Fruit fly (Drosophila melanogaster) whole organism, embryonic: Measurements from ENCODE around the gene Atg2.
A peak's percentile ranks its signal among the peaks of the same experiment; 100 is the strongest.

Source experiments
- ATbp ChIP-seq: fragments of 200-800 bp; sonication (Bioruptor generic); optimal IDR thresholded peaks from 2 replicates; lab custom pipeline; 2017; ENCODE audit warnings: missing biosample characterization, mild to moderate bottlenecking, missing genetic modification characterization, missing genetic modification reagents
- Adf1 ChIP-seq: fragments of 200-800 bp; sonication (Bioruptor generic); IDR thresholded peaks from 2 replicates; pipeline ENCODE4 v1.3.6; 2022; ENCODE audit warnings: missing biosample characterization, missing genetic modification characterization
- CG10366 ChIP-seq: fragments of 200-800 bp; sonication (Bioruptor generic); IDR thresholded peaks from 2 replicates; pipeline ENCODE4 v1.3.6; 2022; ENCODE audit warnings: missing biosample characterization, missing genetic modification characterization
- CG10654 ChIP-seq: fragments of 200-800 bp; sonication (Bioruptor generic); optimal IDR thresholded peaks from 2 replicates; lab custom pipeline; 2016; ENCODE audit warnings: missing biosample characterization, missing genetic modification characterization
- CG10959 ChIP-seq: fragments of 200-800 bp; sonication (Bioruptor generic); IDR thresholded peaks from 2 replicates; pipeline ENCODE4 v1.3.6; 2022; ENCODE audit warnings: missing biosample characterization, missing genetic modification characterization
- CG12744 ChIP-seq: fragments of 200-800 bp; sonication (Bioruptor generic); optimal IDR thresholded peaks from 2 replicates; lab custom pipeline; 2016; ENCODE audit warnings: missing biosample characterization, missing genetic modification characterization
- CG12769 ChIP-seq: fragments of 200-800 bp; sonication (Bioruptor generic); optimal IDR thresholded peaks from 2 replicates; lab custom pipeline; 2019; ENCODE audit warnings: missing biosample characterization, mild to moderate bottlenecking, missing genetic modification characterization, moderate library complexity
- CG14014 ChIP-seq: fragments of 200-800 bp; sonication (Bioruptor generic); IDR thresholded peaks from 2 replicates; pipeline ENCODE4 v1.3.6; 2022; ENCODE audit warnings: missing biosample characterization, missing genetic modification characterization
- CG14860 ChIP-seq: fragments of 200-800 bp; sonication (Bioruptor generic); IDR thresholded peaks from 3 replicates; pipeline ENCODE4 v1.3.6; 2022; ENCODE audit warnings: missing biosample characterization, missing genetic modification characterization; ENCODE audit not compliant: partially characterized antibody
- CG1602 ChIP-seq: fragments of 200-800 bp; sonication (Bioruptor generic); optimal IDR thresholded peaks from 3 replicates; lab custom pipeline; 2016; ENCODE audit warnings: missing biosample characterization, missing genetic modification characterization
- CG16815 ChIP-seq: fragments of 200-800 bp; sonication (Bioruptor generic); optimal IDR thresholded peaks from 3 replicates; lab custom pipeline; 2017; ENCODE audit warnings: missing biosample characterization, mild to moderate bottlenecking, missing genetic modification characterization
- CG17361 ChIP-seq: fragments of 200-800 bp; sonication (Bioruptor generic); IDR thresholded peaks from 3 replicates; pipeline ENCODE4 v1.3.6; 2022; ENCODE audit warnings: missing biosample characterization, missing genetic modification characterization
- CG1792 ChIP-seq: fragments of 200-800 bp; sonication (Bioruptor generic); optimal IDR thresholded peaks from 2 replicates; lab custom pipeline; 2016; ENCODE audit warnings: missing biosample characterization, missing genetic modification characterization
- CG18476 ChIP-seq: fragments of 200-800 bp; sonication (Bioruptor generic); optimal IDR thresholded peaks from 2 replicates; lab custom pipeline; 2016; ENCODE audit warnings: missing biosample characterization, mild to moderate bottlenecking, missing genetic modification characterization
- CG34422 ChIP-seq: fragments of 200-800 bp; sonication (Bioruptor generic); IDR thresholded peaks from 3 replicates; pipeline ENCODE4 v1.3.6; 2022; ENCODE audit warnings: missing biosample characterization, missing genetic modification characterization
- CG3995 ChIP-seq: fragments of 200-800 bp; sonication (Bioruptor generic); optimal IDR thresholded peaks from 3 replicates; lab custom pipeline; 2016; ENCODE audit warnings: missing biosample characterization, missing genetic modification characterization
- CG7357 ChIP-seq: fragments of 200-800 bp; sonication (Bioruptor generic); IDR thresholded peaks from 3 replicates; pipeline ENCODE4 v1.3.6; 2022; ENCODE audit warnings: missing biosample characterization, missing genetic modification characterization
- CrebB ChIP-seq: fragments of 200-800 bp; sonication (Bioruptor generic); optimal IDR thresholded peaks from 3 replicates; lab custom pipeline; 2018; ENCODE audit warnings: missing biosample characterization, mild to moderate bottlenecking, missing genetic modification characterization
- Dp ChIP-seq: fragments of 200-800 bp; sonication (Bioruptor generic); optimal IDR thresholded peaks from 2 replicates; lab custom pipeline; 2018; ENCODE audit warnings: missing biosample characterization, mild to moderate bottlenecking, missing genetic modification characterization, moderate library complexity
- ERR ChIP-seq: fragments of 200-800 bp; sonication (Bioruptor generic); optimal IDR thresholded peaks from 2 replicates; lab custom pipeline; 2016; ENCODE audit warnings: missing biosample characterization, missing genetic modification characterization
- Hr39 ChIP-seq: fragments of >200 bp; optimal IDR thresholded peaks from 2 replicates; lab custom pipeline; 2017
- Jarid2 ChIP-seq: fragments of 200-800 bp; sonication (Bioruptor generic); optimal IDR thresholded peaks from 3 replicates; lab custom pipeline; 2017; ENCODE audit warnings: mild to moderate bottlenecking, missing biosample characterization, missing genetic modification reagents, missing genetic modification characterization
- Kr ChIP-seq: fragments of 200-800 bp; sonication (Bioruptor generic); optimal IDR thresholded peaks from 2 replicates; lab custom pipeline; 2017; ENCODE audit warnings: missing biosample characterization, mild to moderate bottlenecking, missing genetic modification characterization
- Myb ChIP-seq: fragments of 200-800 bp; sonication (Bioruptor generic); optimal IDR thresholded peaks from 2 replicates; lab custom pipeline; 2016; ENCODE audit warnings: missing biosample characterization, missing genetic modification characterization
- NC2β ChIP-seq: fragments of 200-800 bp; sonication (Bioruptor generic); optimal IDR thresholded peaks from 2 replicates; lab custom pipeline; 2016; ENCODE audit warnings: missing biosample characterization, missing genetic modification characterization
- Neu2 ChIP-seq: fragments of 200-800 bp; sonication (Bioruptor generic); optimal IDR thresholded peaks from 3 replicates; lab custom pipeline; 2016; ENCODE audit warnings: missing biosample characterization, missing genetic modification characterization, borderline replicate concordance
- Optix ChIP-seq: fragments of 200-800 bp; sonication (Bioruptor generic); IDR thresholded peaks from 3 replicates; pipeline ENCODE4 v1.3.6; 2022; ENCODE audit warnings: missing biosample characterization, missing genetic modification characterization
- Poxn ChIP-seq: fragments of 200-800 bp; sonication (Bioruptor generic); IDR thresholded peaks from 2 replicates; pipeline ENCODE4 v1.3.6; 2022; ENCODE audit warnings: missing biosample characterization, missing genetic modification characterization
- Sry-β ChIP-seq: fragments of 200-800 bp; sonication (Bioruptor generic); optimal IDR thresholded peaks from 2 replicates; lab custom pipeline; 2018; ENCODE audit warnings: missing biosample characterization, mild to moderate bottlenecking, missing genetic modification characterization, moderate library complexity
- Usf ChIP-seq: fragments of 200-800 bp; sonication (Bioruptor generic); optimal IDR thresholded peaks from 2 replicates; lab custom pipeline; 2017; ENCODE audit warnings: missing genotype, missing biosample characterization, missing genetic modification characterization
- abd-A ChIP-seq: fragments of 200-800 bp; sonication (Bioruptor generic); optimal IDR thresholded peaks from 3 replicates; lab custom pipeline; 2019; ENCODE audit warnings: missing biosample characterization, mild to moderate bottlenecking, missing genetic modification characterization, moderate library complexity
- ac ChIP-seq: fragments of 200-800 bp; sonication (Bioruptor generic); optimal IDR thresholded peaks from 3 replicates; lab custom pipeline; 2017; ENCODE audit warnings: missing biosample characterization, mild to moderate bottlenecking, missing genetic modification characterization
- bigmax ChIP-seq: fragments of 200-800 bp; sonication (Bioruptor generic); optimal IDR thresholded peaks from 2 replicates; lab custom pipeline; 2018; ENCODE audit warnings: missing biosample characterization, mild to moderate bottlenecking, missing genetic modification characterization
- chif ChIP-seq, 2 experiments: fragments of 200-800 bp; sonication (Bioruptor generic); optimal IDR thresholded peaks; 3 replicates each; lab custom pipeline; 2016; ENCODE audit warnings: missing biosample characterization in 2 of 2, missing genetic modification characterization in 2 of 2
- corto ChIP-seq: fragments of 200-800 bp; sonication (Bioruptor generic); optimal IDR thresholded peaks from 2 replicates; lab custom pipeline; 2016; ENCODE audit warnings: missing biosample characterization, mild to moderate bottlenecking, missing genetic modification characterization, moderate library complexity
- dmrt99B ChIP-seq: fragments of 200-800 bp; sonication (Bioruptor generic); optimal IDR thresholded peaks from 2 replicates; lab custom pipeline; 2018; ENCODE audit warnings: missing biosample characterization, mild to moderate bottlenecking, missing genetic modification characterization, moderate library complexity
- exex ChIP-seq: fragments of 200-800 bp; sonication (Bioruptor generic); optimal IDR thresholded peaks from 4 replicates; lab custom pipeline; 2018; ENCODE audit warnings: missing biosample characterization, mild to moderate bottlenecking, missing genetic modification characterization, moderate library complexity
- fd64A ChIP-seq: fragments of 200-800 bp; sonication (Bioruptor generic); optimal IDR thresholded peaks from 3 replicates; lab custom pipeline; 2018; ENCODE audit warnings: missing biosample characterization, mild to moderate bottlenecking, missing genetic modification characterization
- fd96Cb ChIP-seq: fragments of 200-800 bp; sonication (Bioruptor generic); optimal IDR thresholded peaks from 2 replicates; lab custom pipeline; 2018; ENCODE audit warnings: missing biosample characterization, mild to moderate bottlenecking, missing genetic modification characterization, moderate library complexity
- kah ChIP-seq: fragments of 200-800 bp; sonication (Bioruptor generic); optimal IDR thresholded peaks from 2 replicates; lab custom pipeline; 2018; ENCODE audit warnings: missing biosample characterization, mild to moderate bottlenecking, missing genetic modification characterization
- mld ChIP-seq: fragments of 200-800 bp; sonication (Bioruptor generic); IDR thresholded peaks from 3 replicates; pipeline ENCODE4 v1.3.6; 2022; ENCODE audit warnings: missing biosample characterization, missing genetic modification characterization; ENCODE audit not compliant: partially characterized antibody
- odd ChIP-seq: fragments of 200-800 bp; sonication (Bioruptor generic); optimal IDR thresholded peaks from 2 replicates; lab custom pipeline; 2017; ENCODE audit warnings: missing biosample characterization, mild to moderate bottlenecking, missing genetic modification characterization
- p53 ChIP-seq: fragments of 200-800 bp; sonication (Bioruptor generic); optimal IDR thresholded peaks from 2 replicates; lab custom pipeline; 2016; ENCODE audit warnings: missing biosample characterization, missing genetic modification characterization
- phol ChIP-seq: fragments of 200-800 bp; sonication (Bioruptor generic); optimal IDR thresholded peaks from 3 replicates; lab custom pipeline; 2018; ENCODE audit warnings: missing biosample characterization, mild to moderate bottlenecking, missing genetic modification characterization, moderate library complexity
- pnt ChIP-seq: fragments of 200-800 bp; sonication (Bioruptor generic); optimal IDR thresholded peaks from 3 replicates; lab custom pipeline; 2016; ENCODE audit warnings: missing biosample characterization, missing genetic modification characterization
- repo ChIP-seq: fragments of 200-800 bp; sonication (Bioruptor generic); optimal IDR thresholded peaks from 2 replicates; lab custom pipeline; 2016; ENCODE audit warnings: missing biosample characterization, missing genetic modification characterization
- salm ChIP-seq: fragments of 200-800 bp; sonication (Bioruptor generic); optimal IDR thresholded peaks from 2 replicates; lab custom pipeline; 2018; ENCODE audit warnings: missing biosample characterization, mild to moderate bottlenecking, missing genetic modification characterization
- schlank ChIP-seq: fragments of 200-800 bp; sonication (Bioruptor generic); optimal IDR thresholded peaks from 2 replicates; lab custom pipeline; 2018; ENCODE audit warnings: missing biosample characterization, mild to moderate bottlenecking, missing genetic modification characterization
- sr ChIP-seq: fragments of 200-800 bp; sonication (Bioruptor generic); IDR thresholded peaks from 3 replicates; pipeline ENCODE4 v1.3.6; 2022; ENCODE audit warnings: missing biosample characterization, missing genetic modification characterization
- vfl ChIP-seq: fragments of 200-800 bp; sonication (Bioruptor generic); optimal IDR thresholded peaks from 2 replicates; lab custom pipeline; 2016; ENCODE audit warnings: missing biosample characterization, missing genetic modification characterization
- wdn ChIP-seq: fragments of 200-800 bp; sonication (Bioruptor generic); IDR thresholded peaks from 2 replicates; pipeline ENCODE4 v1.3.6; 2022; ENCODE audit warnings: missing biosample characterization, missing genetic modification characterization
- yki ChIP-seq: fragments of >200 bp; optimal IDR thresholded peaks from 3 replicates; lab custom pipeline; 2018

Atg2 gene

DNA sequence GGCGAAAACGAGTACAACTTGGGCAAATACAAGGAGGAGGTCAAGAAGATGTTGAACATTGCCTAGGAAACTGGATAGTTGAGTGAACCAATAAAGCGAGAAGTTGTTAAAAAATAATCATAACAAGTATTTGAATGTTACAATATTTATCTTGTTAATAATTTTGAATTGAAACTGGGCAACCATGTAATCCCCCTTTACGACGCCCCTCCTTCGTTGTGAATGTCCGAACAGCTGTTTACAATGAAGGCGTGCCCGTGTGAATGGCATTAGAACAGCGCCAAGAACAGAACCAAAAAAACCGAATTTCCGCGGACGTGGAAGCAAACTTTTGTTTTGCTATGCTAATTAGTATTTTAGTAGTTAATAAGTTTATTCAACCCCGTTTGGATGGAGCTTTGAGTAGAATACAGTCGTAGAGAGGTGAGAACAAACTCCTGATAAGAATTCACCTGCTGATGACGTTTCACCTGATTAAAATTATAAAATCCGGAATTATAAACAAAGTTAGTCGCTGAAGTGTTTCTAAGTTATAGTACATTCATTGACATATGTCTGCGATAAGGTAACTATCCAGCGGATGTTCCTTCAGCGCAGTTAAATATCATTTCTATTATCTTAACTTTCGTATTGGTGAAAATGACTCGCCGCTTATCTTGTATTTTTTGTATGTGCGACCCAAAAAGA lies 8.0 kb downstream of the Atg2 start, which contains the start of gene Pgant6 (continued):
- TF ChIP-seq Poxn (GFP tag; lab: Robert Waterston, UW) (no peak), corto (GFP tag; lab: Kevin White, UChicago) (no peak), Optix (no peak), sr (no peak), CG16815 (GFP tag; lab: Kevin White, UChicago) (no peak), bigmax (GFP tag; lab: Kevin White, UChicago) (no peak), pnt (GFP tag; lab: Kevin White, UChicago) (no peak), Hr39 (lab: Kevin White, UChicago) (no peak), CG14860 (GFP tag; lab: Robert Waterston, UW) (no peak), CrebB (no peak), schlank (tag; lab: Kevin White, UChicago) (no peak), CG34422 (GFP tag; lab: Robert Waterston, UW) (peak; percentile 66; the same call in 2 of the 3 replicates), salm (tag; lab: Kevin White, UChicago) (no peak), wdn (GFP tag; lab: Robert Waterston, UW) (no peak), CG10366 (GFP tag; lab: Robert Waterston, UW) (no peak), chif (GFP tag; optimal IDR thresholded peaks at IDR 0.05; lab: Kevin White, UChicago) (no peak), CG18476 (GFP tag; lab: Kevin White, UChicago) (no peak), exex (tag; lab: Kevin White, UChicago) (peak; percentile 50), ERR (GFP tag; lab: Kevin White, UChicago) (no peak), CG7357 (no peak), ATbp (no peak), fd96Cb (no peak), Jarid2 (GFP tag; lab: Kevin White, UChicago) (no peak), dmrt99B (tag; lab: Kevin White, UChicago) (no peak), CG1602 (no peak), CG12769 (tag; lab: Kevin White, UChicago) (no peak), abd-A (tag; lab: Kevin White, UChicago) (no peak), vfl (GFP tag; lab: Kevin White, UChicago) (no peak), kah (no peak), phol (tag; lab: Kevin White, UChicago) (peak; percentile 30), Dp (GFP tag; lab: Kevin White, UChicago) (peak; percentile 52), fd64A (GFP tag; lab: Kevin White, UChicago) (no peak), Kr (GFP tag; lab: Kevin White, UChicago) (no peak), CG14014 (no peak), CG10959 (no peak), CG12744 (GFP tag; lab: Kevin White, UChicago) (no peak), p53 (GFP tag; lab: Kevin White, UChicago) (no peak), Usf (GFP tag; lab: Kevin White, UChicago) (no peak), CG3995 (GFP tag; lab: Kevin White, UChicago) (no peak), CG10654 (no peak), repo (GFP tag; lab: Kevin White, UChicago) (no peak), Sry-β (GFP tag; lab: Kevin White, UChicago) (no peak), Neu2 (GFP tag; lab: Kevin White, UChicago) (no peak), NC2β (GFP tag; lab: Kevin White, UChicago) (no peak), Adf1 (GFP tag; lab: Robert Waterston, UW) (no peak), odd (GFP tag; lab: Kevin White, UChicago) (no peak), ac (GFP tag; lab: Kevin White, UChicago) (no peak), CG17361 (GFP tag; lab: Robert Waterston, UW) (no peak), CG1792 (GFP tag; lab: Kevin White, UChicago) (no peak), Myb (peak; percentile 84), yki (lab: Kevin White, UChicago) (no peak), mld (no peak)
